Worm (Caenorhabditis elegans) whole organism, L1 larva: ENCODE data around the gene mdt-9.

Experiments
- C04F5.9 ChIP-seq: sonication (generic microtip); optimal IDR thresholded peaks from 2 replicates; lab custom pipeline; 2016; ENCODE audit warnings: missing genetic modification characterization, missing compliant biosample characterization
- egl-27 ChIP-seq, 2 experiments: fragments of 150-350 bp in 1 of 2; sonication (generic microtip); optimal IDR thresholded peaks; 3 replicates each; lab custom pipeline; 2017 to 2018; ENCODE audit warnings: missing biosample characterization in 2 of 2, missing genetic modification characterization in 2 of 2, missing genetic modification reagents in 2 of 2
- fos-1 ChIP-seq: fragments of 150-350 bp; optimal IDR thresholded peaks from 2 replicates; lab custom pipeline; 2014; ENCODE audit warnings: missing biosample characterization, missing genetic modification characterization
- hlh-17 ChIP-seq: fragments of 200-800 bp; sonication (Bioruptor generic); optimal IDR thresholded peaks from 2 replicates; lab custom pipeline; 2018; ENCODE audit warnings: missing genetic modification characterization, mild to moderate bottlenecking, missing compliant biosample characterization, moderate library complexity, borderline replicate concordance
- irx-1 ChIP-seq: sonication (generic microtip); optimal IDR thresholded peaks from 2 replicates; lab custom pipeline; 2016; ENCODE audit warnings: missing genetic modification characterization, missing compliant biosample characterization
- lin-13 ChIP-seq: fragments of 150-350 bp; optimal IDR thresholded peaks from 2 replicates; lab custom pipeline; 2014; ENCODE audit warnings: missing biosample characterization, missing genetic modification reagents, missing genetic modification characterization
- lin-35 ChIP-seq, 2 experiments: fragments of 150-350 bp; optimal IDR thresholded peaks; 2 replicates each; lab custom pipeline; 2014; ENCODE audit warnings: missing biosample characterization in 2 of 2, missing genetic modification characterization in 2 of 2, missing genetic modification reagents in 2 of 2
- lin-39 ChIP-seq: fragments of 150-350 bp; optimal IDR thresholded peaks from 2 replicates; lab custom pipeline; 2014; ENCODE audit warnings: missing biosample characterization, missing genetic modification reagents, missing genetic modification characterization
- nhr-19 ChIP-seq: fragments of 200-800 bp; sonication (Bioruptor generic); conservative IDR thresholded peaks from 2 replicates; pipeline ENCODE4 v1.3.6; 2022; ENCODE audit warnings: missing genetic modification characterization, missing compliant biosample characterization
- nhr-237 ChIP-seq: fragments of 150-350 bp; optimal IDR thresholded peaks from 2 replicates; lab custom pipeline; 2014; ENCODE audit warnings: missing biosample characterization, missing genetic modification characterization
- nhr-77 ChIP-seq: fragments of 150-350 bp; optimal IDR thresholded peaks from 2 replicates; lab custom pipeline; 2014; ENCODE audit warnings: missing biosample characterization, missing genetic modification characterization
- skn-1 ChIP-seq: fragments of 150-350 bp; optimal IDR thresholded peaks from 2 replicates; lab custom pipeline; 2014; ENCODE audit warnings: missing biosample characterization, missing genetic modification characterization
- sox-4 ChIP-seq: sonication (generic microtip); optimal IDR thresholded peaks from 2 replicates; lab custom pipeline; 2016; ENCODE audit warnings: missing genetic modification characterization, missing compliant biosample characterization
- tlp-1 ChIP-seq: fragments of 150-350 bp; optimal IDR thresholded peaks from 2 replicates; lab custom pipeline; 2014; ENCODE audit warnings: missing biosample characterization, missing genetic modification characterization

DNA sequence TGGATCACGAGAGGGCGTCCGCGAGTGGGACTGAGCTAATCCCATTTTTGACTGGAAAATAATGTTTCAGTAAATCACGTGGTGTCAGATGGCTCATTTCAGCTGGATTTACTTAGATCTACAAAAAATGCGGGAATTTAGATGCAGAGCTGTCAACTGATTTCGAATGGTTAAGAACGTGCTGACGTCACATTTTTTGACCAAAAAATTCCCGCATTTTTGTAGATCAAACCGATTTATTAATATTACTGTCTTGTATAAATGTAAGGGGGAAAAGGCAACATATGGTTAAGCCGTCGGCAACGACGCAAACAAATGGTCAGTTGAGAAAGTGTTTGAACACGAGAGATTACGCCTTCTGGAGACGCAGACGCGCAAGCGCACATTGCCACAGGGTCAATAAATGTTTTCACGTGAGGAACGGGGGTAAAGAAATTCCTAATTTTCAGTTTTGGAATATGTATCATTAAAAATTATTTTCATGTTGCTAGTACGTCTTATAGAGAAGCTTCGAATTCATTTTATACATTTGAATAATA is 26.7 kb downstream of the mdt-9 start, which contains the start of gene gcl-1:
- TF ChIP-seq hlh-17 (GFP tag; lab: Kevin White, UChicago) (no peak), nhr-19 (GFP tag; lab: Robert Waterston, UW) (no peak), nhr-237 (tag; lab: Kevin White, UChicago) (no peak), C04F5.9 (tag; lab: Kevin White, UChicago) (no peak), lin-35 (GFP tag; optimal IDR thresholded peaks at IDR 0.05; lab: Kevin White, UChicago) (peak; percentile 13 to 37), nhr-77 (tag; lab: Kevin White, UChicago) (no peak), tlp-1 (no peak), fos-1 (no peak), sox-4 (tag; lab: Kevin White, UChicago) (no peak), skn-1 (tag; lab: Kevin White, UChicago) (no peak), egl-27 (tag; optimal IDR thresholded peaks at IDR 0.05; lab: Kevin White, UChicago) (no peak), lin-39 (no peak), lin-13 (GFP tag; lab: Kevin White, UChicago) (no peak), irx-1 (tag; lab: Kevin White, UChicago) (no peak)
